Fruit fly (Drosophila melanogaster) whole organism, prepupa: Measurements from ENCODE around the gene CG15044.
A peak's percentile ranks its signal among the peaks of the same experiment; 100 is the strongest.

Experiments used
- Blimp-1 ChIP-seq: fragments of 200-800 bp; sonication (Bioruptor generic); optimal IDR thresholded peaks from 3 replicates; lab custom pipeline; 2017; ENCODE audit warnings: missing biosample characterization, missing genetic modification characterization, mild to moderate bottlenecking, moderate library complexity, missing genetic modification reagents
- CG10631 ChIP-seq: fragments of 200-800 bp; sonication (Bioruptor generic); optimal IDR thresholded peaks from 2 replicates; lab custom pipeline; 2016; ENCODE audit warnings: missing biosample characterization, missing genetic modification characterization
- CG15336 ChIP-seq: fragments of 200-800 bp; sonication (Bioruptor generic); IDR thresholded peaks from 2 replicates; pipeline ENCODE4 v1.3.6; 2022; ENCODE audit warnings: missing biosample characterization, missing genetic modification characterization
- CG16779 ChIP-seq: fragments of 200-800 bp; sonication (Bioruptor generic); optimal IDR thresholded peaks from 3 replicates; lab custom pipeline; 2017; ENCODE audit warnings: missing biosample characterization, mild to moderate bottlenecking, missing genetic modification characterization
- CG3919 ChIP-seq: fragments of 200-800 bp; sonication (Bioruptor generic); optimal IDR thresholded peaks from 3 replicates; lab custom pipeline; 2016; ENCODE audit warnings: missing biosample characterization, missing genetic modification characterization
- CG6163 ChIP-seq: fragments of 200-800 bp; sonication (Bioruptor generic); IDR thresholded peaks from 3 replicates; pipeline ENCODE4 v1.3.6; 2022; ENCODE audit warnings: missing biosample characterization, missing genetic modification characterization
- CG6792 ChIP-seq: fragments of 200-800 bp; sonication (Bioruptor generic); optimal IDR thresholded peaks from 3 replicates; lab custom pipeline; 2016; ENCODE audit warnings: missing biosample characterization, missing genetic modification characterization
- CG8319 ChIP-seq: fragments of 200-800 bp; sonication (Bioruptor generic); optimal IDR thresholded peaks from 3 replicates; lab custom pipeline; 2016; ENCODE audit warnings: missing biosample characterization, missing genetic modification characterization
- Ets96B ChIP-seq: fragments of 200-800 bp; optimal IDR thresholded peaks from 2 replicates; lab custom pipeline; 2019; ENCODE audit warnings: missing biosample characterization, mild to moderate bottlenecking, missing genetic modification characterization, moderate library complexity
- Met ChIP-seq: fragments of 200-800 bp; sonication (Bioruptor generic); optimal IDR thresholded peaks from 3 replicates; lab custom pipeline; 2016; ENCODE audit warnings: missing biosample characterization, missing genetic modification characterization
- OdsH ChIP-seq: fragments of 200-800 bp; sonication (Bioruptor generic); optimal IDR thresholded peaks from 3 replicates; lab custom pipeline; 2016; ENCODE audit warnings: missing biosample characterization, missing genetic modification characterization
- dac ChIP-seq: fragments of 200-800 bp; sonication (Bioruptor generic); optimal IDR thresholded peaks from 2 replicates; lab custom pipeline; 2017; ENCODE audit warnings: missing biosample characterization, mild to moderate bottlenecking, missing genetic modification characterization
- eg ChIP-seq: fragments of 200-800 bp; sonication (Bioruptor generic); IDR thresholded peaks from 3 replicates; pipeline ENCODE4 v1.3.6; 2022; ENCODE audit warnings: missing biosample characterization, missing genetic modification characterization

DNA sequence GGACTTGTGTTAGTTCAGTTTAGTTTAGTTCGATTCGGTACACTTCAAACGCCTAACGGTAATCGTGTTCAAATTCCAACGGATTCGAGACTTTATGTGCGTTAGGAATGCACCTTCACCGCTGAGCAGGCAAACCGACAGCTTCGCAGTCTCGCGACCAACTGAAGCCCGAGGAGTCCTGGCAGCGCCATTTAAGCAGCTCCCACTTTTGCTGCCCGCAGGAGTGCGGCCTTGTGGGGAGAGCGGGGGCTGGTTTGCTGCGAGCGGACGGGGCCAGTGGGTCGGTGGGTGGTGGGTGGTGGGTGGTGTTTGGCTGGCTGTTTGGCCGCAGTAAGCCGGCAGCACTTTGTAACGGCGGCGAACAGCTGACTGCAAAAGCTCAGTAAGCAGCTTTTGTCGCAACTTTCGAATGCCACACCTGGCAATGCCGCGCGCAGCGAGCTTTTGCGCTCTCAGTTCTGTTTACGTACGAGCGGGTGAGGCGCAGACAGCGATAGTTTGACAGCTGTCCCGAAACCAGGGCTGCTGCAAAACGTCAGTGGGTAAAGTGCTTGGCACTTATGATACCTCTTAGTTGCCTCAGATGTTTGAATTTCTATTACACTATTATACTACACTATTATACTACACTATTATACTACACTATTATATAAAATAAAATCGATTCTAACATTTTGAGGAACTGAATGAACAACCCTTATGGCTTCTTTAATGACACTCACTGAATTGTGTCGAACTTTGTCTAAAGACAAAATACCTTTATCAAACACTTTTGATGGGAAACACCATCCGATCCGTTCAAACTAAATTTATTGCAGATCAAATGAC is 12.3 kb downstream of the CG15044 start, which contains the start of gene CG32547:
- TF ChIP-seq CG15336 (GFP tag; lab: Robert Waterston, UW) = no peak
- TF ChIP-seq Met (GFP tag; lab: Kevin White, UChicago) = peak; percentile 43
- peak; percentile 15; the same call in 2 of the 3 replicates for TF ChIP-seq eg (GFP tag; lab: Robert Waterston, UW)
- TF ChIP-seq CG6163 (GFP tag; lab: Robert Waterston, UW) = peak; percentile 34; the same call in 1 of the 3 replicates
- TF ChIP-seq dac (GFP tag; lab: Kevin White, UChicago) = no peak
- TF ChIP-seq CG16779 (tag; lab: Kevin White, UChicago) = no peak
- TF ChIP-seq OdsH (GFP tag; lab: Kevin White, UChicago) = no peak
- TF ChIP-seq CG6792 (GFP tag; lab: Kevin White, UChicago) = no peak
- no peak for TF ChIP-seq Blimp-1 (GFP tag; lab: Kevin White, UChicago)
- TF ChIP-seq CG8319 = no peak
- no peak for TF ChIP-seq CG3919 (GFP tag; lab: Kevin White, UChicago)
- TF ChIP-seq Ets96B (tag; lab: Kevin White, UChicago) = peak; percentile 2
- no peak for TF ChIP-seq CG10631 (GFP tag; lab: Kevin White, UChicago)
